Worm (Caenorhabditis elegans) whole organism, L4 larva: Measurements from ENCODE around the gene srw-99.

ENCODE experiments used
- nhr-237 ChIP-seq: sonication (generic microtip); optimal IDR thresholded peaks from 2 replicates; lab custom pipeline; 2017; ENCODE audit warnings: missing biosample characterization, missing genetic modification characterization
- nhr-28 ChIP-seq: fragments of 150-350 bp; optimal IDR thresholded peaks from 2 replicates; lab custom pipeline; 2014; ENCODE audit warnings: missing biosample characterization, missing genetic modification characterization
- nhr-76 ChIP-seq: fragments of 150-350 bp; optimal IDR thresholded peaks from 2 replicates; lab custom pipeline; 2014; ENCODE audit warnings: missing biosample characterization, missing genetic modification characterization
- rbr-2 ChIP-seq: sonication (generic microtip); optimal IDR thresholded peaks from 2 replicates; lab custom pipeline; 2016; ENCODE audit warnings: missing genotype, missing genetic modification characterization, missing compliant biosample characterization

DNA sequence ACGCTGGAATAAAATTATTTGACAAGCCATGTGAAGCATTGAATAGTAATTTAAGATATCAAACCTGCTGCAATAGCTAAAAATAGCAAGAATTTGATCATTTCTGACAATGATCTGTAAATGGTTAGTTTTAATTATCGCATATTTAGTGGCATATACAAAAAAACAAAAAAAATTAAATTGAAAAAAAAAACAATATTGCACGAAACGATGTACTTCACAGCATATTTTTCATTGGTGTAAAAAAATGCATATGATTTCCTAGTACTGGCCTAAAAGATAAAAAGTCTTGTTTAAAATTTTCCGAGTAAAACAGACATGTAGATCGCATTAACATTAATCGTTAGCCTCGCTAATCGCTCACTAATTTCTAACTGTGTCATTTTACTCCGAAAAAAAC, 40.5 kb downstream of the srw-99 start, which contains the start of gene ZK697.8:
- TF ChIP-seq nhr-237 (tag; lab: Kevin White, UChicago) = no peak
- TF ChIP-seq rbr-2 = no peak
- TF ChIP-seq nhr-28 = no peak
- no peak for TF ChIP-seq nhr-76 (tag; lab: Kevin White, UChicago)
